Worm (Caenorhabditis elegans): Measurements from ENCODE around the gene T21D12.14.

T21D12.14 gene

ce11 chrIV:305101-305500, 17.2 kb upstream of the T21D12.14 start:
- no peak for TF ChIP-seq snpc-4 (tag; optimal IDR thresholded peaks at IDR 0.05)
- TF ChIP-seq nhr-28 (tag; optimal IDR thresholded peaks at IDR 0.05): peak; percentile 42
- TF ChIP-seq dve-1 (tag; optimal IDR thresholded peaks at IDR 0.05; ENCODE audit: insufficient read depth): peak; percentile 52
- peak; percentile 22 for TF ChIP-seq nhr-77 (tag; optimal IDR thresholded peaks at IDR 0.05)
- TF ChIP-seq daf-19 (GFP tag; conservative IDR thresholded peaks at IDR 0.05): no peak
- TF ChIP-seq php-3 (GFP tag; IDR thresholded peaks at IDR 0.05): peak; percentile 89
- TF ChIP-seq pqm-1 (tag; optimal IDR thresholded peaks at IDR 0.05): peak; percentile 22
- no peak for TF ChIP-seq daf-16 (GFP tag; optimal IDR thresholded peaks at IDR 0.05)
- TF ChIP-seq daf-16 (tag; optimal IDR thresholded peaks at IDR 0.05): peak; percentile 28

- no peak for TF ChIP-seq lin-15B (tag; optimal IDR thresholded peaks at IDR 0.05)
- 0 out of 2 replicates have a peak, but pooled peaks have one; percentile 14 for TF ChIP-seq dmd-6 (GFP tag; IDR thresholded peaks at IDR 0.05)
- no peak for TF ChIP-seq unc-130 (GFP tag; optimal IDR thresholded peaks at IDR 0.05)
- no peak for TF ChIP-seq zip-2 (tag; optimal IDR thresholded peaks at IDR 0.05)
- TF ChIP-seq fos-1 (tag; optimal IDR thresholded peaks at IDR 0.05): no peak
- no peak for TF ChIP-seq nhr-42 (GFP tag; IDR thresholded peaks at IDR 0.05)
- no peak for TF ChIP-seq zfp-3 (GFP tag; conservative IDR thresholded peaks at IDR 0.05)
- no peak for TF ChIP-seq daf-16 (GFP tag; optimal IDR thresholded peaks at IDR 0.05)
- no peak for TF ChIP-seq daf-16 (tag; optimal IDR thresholded peaks at IDR 0.05)
- TF ChIP-seq lin-1 (GFP tag; IDR thresholded peaks at IDR 0.05): no peak
- 0 out of 2 replicates have a peak, but pooled peaks have one; percentile 20 for TF ChIP-seq tra-1 (GFP tag; IDR thresholded peaks at IDR 0.05)
- no peak for TF ChIP-seq nhr-11 (tag; optimal IDR thresholded peaks at IDR 0.05)
- TF ChIP-seq hlh-30 (tag; optimal IDR thresholded peaks at IDR 0.05; ENCODE audit: insufficient read depth): peak; percentile 19
- no peak for TF ChIP-seq mxl-2 (GFP tag; conservative IDR thresholded peaks at IDR 0.05)
- TF ChIP-seq F37D6.2 (tag; optimal IDR thresholded peaks at IDR 0.05): no peak
- no peak for TF ChIP-seq nhr-6 (tag; optimal IDR thresholded peaks at IDR 0.05)
- no peak for TF ChIP-seq ceh-20 (GFP tag; IDR thresholded peaks at IDR 0.05)
- TF ChIP-seq F44E2.7 (GFP tag; IDR thresholded peaks at IDR 0.05): no peak
- no peak for TF ChIP-seq saeg-2 (GFP tag; IDR thresholded peaks at IDR 0.05)
- TF ChIP-seq zfp-2 (tag; optimal IDR thresholded peaks at IDR 0.05): no peak
- peak in 1 of 2 experiments; percentile 67 for TF ChIP-seq unc-62 (GFP tag; optimal IDR thresholded peaks at IDR 0.05 in 1 of 2)
- no peak for TF ChIP-seq unc-62 (tag; optimal IDR thresholded peaks at IDR 0.05)
- no peak for TF ChIP-seq nhr-76 (tag; optimal IDR thresholded peaks at IDR 0.05)
- TF ChIP-seq arid-1 (GFP tag; conservative IDR thresholded peaks at IDR 0.05): no peak
- TF ChIP-seq madf-9 (GFP tag; conservative IDR thresholded peaks at IDR 0.05): no peak
- peak; percentile 4 for TF ChIP-seq mep-1 (tag; optimal IDR thresholded peaks at IDR 0.05)
- no peak for TF ChIP-seq ceh-62 (tag; optimal IDR thresholded peaks at IDR 0.05)
- TF ChIP-seq hmg-1.1 (GFP tag; IDR thresholded peaks at IDR 0.05): no peak
- peak; percentile 77 for TF ChIP-seq aha-1 (tag)
- TF ChIP-seq set-16 (GFP tag; IDR thresholded peaks at IDR 0.05): no peak
- TF ChIP-seq nhr-48 (tag; optimal IDR thresholded peaks at IDR 0.05): peak; percentile 11
- TF ChIP-seq nhr-237 (tag; optimal IDR thresholded peaks at IDR 0.05): no peak
- no peak for TF ChIP-seq attf-4 (tag; optimal IDR thresholded peaks at IDR 0.05)
These were observed 15.3 kb upstream of the T21D12.14 start for ce11 chrIV:303264-303663.

- TF ChIP-seq snpc-1.2 (GFP tag; IDR thresholded peaks at IDR 0.05) (no peak), lin-38 (GFP tag; IDR thresholded peaks at IDR 0.05) (no peak), hlh-30 (tag; optimal IDR thresholded peaks at IDR 0.05; ENCODE audit: insufficient read depth) (peak; percentile 70), spr-3 (GFP tag; optimal IDR thresholded peaks at IDR 0.05) (no peak), nhr-102 (tag; optimal IDR thresholded peaks at IDR 0.05) (no peak), unc-62 (GFP tag; optimal IDR thresholded peaks at IDR 0.05 in 1 of 2) (peak in 1 of 2 experiments; percentile 85), unc-62 (tag; optimal IDR thresholded peaks at IDR 0.05) (no peak), dpl-1 (GFP tag; optimal IDR thresholded peaks at IDR 0.05) (no peak), nhr-48 (tag; optimal IDR thresholded peaks at IDR 0.05) (no peak), ztf-11 (tag; optimal IDR thresholded peaks at IDR 0.05) (no peak), zfp-3 (GFP tag; conservative IDR thresholded peaks at IDR 0.05) (no peak), nhr-11 (tag; optimal IDR thresholded peaks at IDR 0.05) (no peak), daf-16 (GFP tag; optimal IDR thresholded peaks at IDR 0.05) (no peak), daf-16 (tag; optimal IDR thresholded peaks at IDR 0.05) (no peak), ceh-20 (GFP tag; IDR thresholded peaks at IDR 0.05) (no peak), dmd-9 (GFP tag; IDR thresholded peaks at IDR 0.05) (no peak), daf-12 (tag; optimal IDR thresholded peaks at IDR 0.05) (no peak), lsy-2 (tag; optimal IDR thresholded peaks at IDR 0.05) (peak in 1 of 2 experiments; percentile 8), hlh-11 (tag; optimal IDR thresholded peaks at IDR 0.05) (peak; percentile 28), ZK337.2 (GFP tag; IDR thresholded peaks at IDR 0.05) (no peak)
These were observed 14.8 kb upstream of the T21D12.14 start for ce11 chrIV:302743-303142.
